Worm (Caenorhabditis elegans) whole organism, late embryonic: ENCODE measurements around the gene acs-3.

Experiments used
- C38D4.7 ChIP-seq: fragments of 200-800 bp; sonication (Bioruptor generic); optimal IDR thresholded peaks from 2 replicates; lab custom pipeline; 2018; ENCODE audit warnings: mild to moderate bottlenecking, missing genetic modification characterization, moderate library complexity, missing compliant biosample characterization
- F13H6.1 ChIP-seq: sonication (generic microtip); optimal IDR thresholded peaks from 2 replicates; lab custom pipeline; 2016; ENCODE audit warnings: missing genetic modification characterization, missing compliant biosample characterization
- K02D7.2 ChIP-seq: sonication (generic microtip); optimal IDR thresholded peaks from 2 replicates; lab custom pipeline; 2017; ENCODE audit warnings: mild to moderate bottlenecking, missing genetic modification characterization, missing compliant biosample characterization
- T23F11.4 ChIP-seq: fragments of 200-800 bp; sonication (Bioruptor generic); optimal IDR thresholded peaks from 2 replicates; lab custom pipeline; 2018; ENCODE audit warnings: mild to moderate bottlenecking, missing genetic modification characterization, missing compliant biosample characterization
- ahr-1 ChIP-seq: sonication (generic microtip); optimal IDR thresholded peaks from 2 replicates; lab custom pipeline; 2016; ENCODE audit warnings: missing genetic modification characterization, missing compliant biosample characterization
- ceh-14 ChIP-seq: sonication (generic microtip); optimal IDR thresholded peaks from 2 replicates; lab custom pipeline; 2016; ENCODE audit warnings: missing genotype, missing genetic modification characterization, missing compliant biosample characterization
- ceh-19 ChIP-seq: fragments of 200-800 bp; sonication (Bioruptor generic); optimal IDR thresholded peaks from 2 replicates; lab custom pipeline; 2018; ENCODE audit warnings: mild to moderate bottlenecking, missing genetic modification characterization, missing compliant biosample characterization
- ceh-2 ChIP-seq: sonication (generic microtip); optimal IDR thresholded peaks from 2 replicates; lab custom pipeline; 2016; ENCODE audit warnings: missing genotype, missing genetic modification characterization, missing compliant biosample characterization
- ceh-45 ChIP-seq: fragments of 200-800 bp; sonication (Bioruptor generic); IDR thresholded peaks from 2 replicates; pipeline ENCODE4 v1.3.6; 2022; ENCODE audit warnings: missing genetic modification reagents, missing genetic modification characterization, missing compliant biosample characterization
- ceh-48 ChIP-seq: sonication (generic microtip); optimal IDR thresholded peaks from 2 replicates; lab custom pipeline; 2016; ENCODE audit warnings: missing genetic modification characterization, inconsistent platforms, missing compliant biosample characterization
- ceh-6 ChIP-seq: fragments of 200-800 bp; sonication (Bioruptor generic); optimal IDR thresholded peaks from 2 replicates; lab custom pipeline; 2018; ENCODE audit warnings: mild to moderate bottlenecking, missing genetic modification characterization, missing compliant biosample characterization
- che-1 ChIP-seq: sonication (generic microtip); optimal IDR thresholded peaks from 2 replicates; lab custom pipeline; 2016; ENCODE audit warnings: mild to moderate bottlenecking, missing genetic modification characterization, missing compliant biosample characterization
- dmd-4 ChIP-seq: sonication (generic microtip); optimal IDR thresholded peaks from 2 replicates; lab custom pipeline; 2016; ENCODE audit warnings: borderline replicate concordance, missing genetic modification characterization, missing compliant biosample characterization
- elt-2 ChIP-seq: sonication (generic microtip); optimal IDR thresholded peaks from 2 replicates; lab custom pipeline; 2016; ENCODE audit warnings: missing genetic modification reagents, missing genetic modification characterization, missing compliant biosample characterization
- elt-4 ChIP-seq: sonication (generic microtip); optimal IDR thresholded peaks from 2 replicates; lab custom pipeline; 2016; ENCODE audit warnings: missing genetic modification characterization, missing compliant biosample characterization
- ets-4 ChIP-seq: sonication (generic microtip); optimal IDR thresholded peaks from 2 replicates; lab custom pipeline; 2016; ENCODE audit warnings: missing genetic modification characterization, missing compliant biosample characterization
- eyg-1 ChIP-seq: sonication (generic microtip); optimal IDR thresholded peaks from 2 replicates; lab custom pipeline; 2016; ENCODE audit warnings: missing genotype, missing genetic modification characterization, missing compliant biosample characterization
- hlh-13 ChIP-seq: fragments of 200-800 bp; sonication (Bioruptor generic); optimal IDR thresholded peaks from 2 replicates; lab custom pipeline; 2018; ENCODE audit warnings: mild to moderate bottlenecking, missing genetic modification characterization, missing compliant biosample characterization
- hlh-30 ChIP-seq: sonication (generic microtip); optimal IDR thresholded peaks from 2 replicates; lab custom pipeline; 2017; ENCODE audit warnings: antibody characterized with exemption, missing genetic modification characterization, missing compliant biosample characterization; ENCODE audit not compliant: insufficient read depth
- hlh-6 ChIP-seq: sonication (generic microtip); optimal IDR thresholded peaks from 2 replicates; lab custom pipeline; 2016; ENCODE audit warnings: missing genotype, missing genetic modification characterization, missing compliant biosample characterization
- lim-6 ChIP-seq: sonication (generic microtip); optimal IDR thresholded peaks from 2 replicates; lab custom pipeline; 2016; ENCODE audit warnings: missing genetic modification characterization, missing compliant biosample characterization
- lin-11 ChIP-seq: fragments of 200-800 bp; sonication (Bioruptor generic); optimal IDR thresholded peaks from 2 replicates; lab custom pipeline; 2018; ENCODE audit warnings: mild to moderate bottlenecking, missing genetic modification characterization, missing compliant biosample characterization
- madf-2 ChIP-seq: sonication (generic microtip); optimal IDR thresholded peaks from 2 replicates; lab custom pipeline; 2017; ENCODE audit warnings: missing genetic modification characterization, missing compliant biosample characterization
- nfya-1 ChIP-seq: sonication (generic microtip); optimal IDR thresholded peaks from 2 replicates; lab custom pipeline; 2017; ENCODE audit warnings: missing genetic modification characterization, mild to moderate bottlenecking, missing compliant biosample characterization, antibody characterized with exemption, moderate library complexity
- nhr-11 ChIP-seq: fragments of 150-350 bp; optimal IDR thresholded peaks from 2 replicates; lab custom pipeline; 2014; ENCODE audit warnings: missing biosample characterization, missing genetic modification characterization
- nhr-232 ChIP-seq: sonication (generic microtip); optimal IDR thresholded peaks from 2 replicates; lab custom pipeline; 2016; ENCODE audit warnings: missing genetic modification characterization, missing compliant biosample characterization
- odd-2 ChIP-seq: sonication (generic microtip); optimal IDR thresholded peaks from 2 replicates; lab custom pipeline; 2017; ENCODE audit warnings: antibody characterized with exemption, mild to moderate bottlenecking, missing genetic modification characterization, missing compliant biosample characterization
- pag-3 ChIP-seq: sonication (generic microtip); optimal IDR thresholded peaks from 2 replicates; lab custom pipeline; 2016; ENCODE audit warnings: missing compliant biosample characterization, missing genetic modification characterization, borderline replicate concordance
- pax-1 ChIP-seq: fragments of 150-350 bp; optimal IDR thresholded peaks from 2 replicates; lab custom pipeline; 2014; ENCODE audit warnings: missing biosample characterization, missing genetic modification characterization
- pha-2 ChIP-seq: sonication (generic microtip); optimal IDR thresholded peaks from 2 replicates; lab custom pipeline; 2017; ENCODE audit warnings: mild to moderate bottlenecking, missing genetic modification characterization, missing compliant biosample characterization
- pros-1 ChIP-seq: fragments of 150-350 bp; optimal IDR thresholded peaks from 2 replicates; lab custom pipeline; 2014; ENCODE audit warnings: missing biosample characterization, missing genetic modification reagents, missing genetic modification characterization
- ref-2 ChIP-seq: sonication (generic microtip); optimal IDR thresholded peaks from 2 replicates; lab custom pipeline; 2016; ENCODE audit warnings: missing genetic modification characterization, missing compliant biosample characterization
- sdc-2 ChIP-seq: sonication (generic microtip); optimal IDR thresholded peaks from 2 replicates; lab custom pipeline; 2016; ENCODE audit warnings: missing genotype, missing genetic modification characterization, missing compliant biosample characterization
- syd-9 ChIP-seq: sonication (generic microtip); optimal IDR thresholded peaks from 2 replicates; lab custom pipeline; 2016; ENCODE audit warnings: mild to moderate bottlenecking, missing genetic modification characterization, moderate library complexity, missing compliant biosample characterization
- ttx-3 ChIP-seq: sonication (generic microtip); optimal IDR thresholded peaks from 2 replicates; lab custom pipeline; 2016; ENCODE audit warnings: missing genetic modification reagents, missing genetic modification characterization, missing compliant biosample characterization
- unc-3 ChIP-seq, 2 experiments: fragments of 200-800 bp in 1 of 2; sonication (Bioruptor generic) in 1 of 2; sonication (generic microtip) in 1 of 2; conservative IDR thresholded peaks in 1 of 2; optimal IDR thresholded peaks in 1 of 2; 2 replicates each; pipeline versions ENCODE4 v1.3.6 to Lab custom; 2016 to 2022; ENCODE audit warnings: missing compliant biosample characterization in 2 of 2, missing genetic modification characterization in 2 of 2, missing genetic modification reagents in 1 of 2
- unc-42 ChIP-seq: sonication (generic microtip); optimal IDR thresholded peaks from 2 replicates; lab custom pipeline; 2016; ENCODE audit warnings: missing genotype, missing genetic modification characterization, missing compliant biosample characterization
- unc-55 ChIP-seq: sonication (generic microtip); optimal IDR thresholded peaks from 2 replicates; lab custom pipeline; 2017; ENCODE audit warnings: missing biosample characterization, missing genetic modification reagents, missing genetic modification characterization
- unc-86 ChIP-seq: sonication (generic microtip); optimal IDR thresholded peaks from 2 replicates; lab custom pipeline; 2016; ENCODE audit warnings: missing genetic modification characterization, missing compliant biosample characterization

The acs-3 gene

ce11 chrV:1927015-1927414 is 42.3 kb upstream of the acs-3 start, which contains the start of gene T06A1.5:
T06A1.5 (plus strand) TSS chrV:1927223.
- TF ChIP-seq elt-2 (tag; lab: Kevin White, UChicago) (peak; percentile 70), unc-55 (GFP tag; lab: Kevin White, UChicago) (no peak), odd-2 (no peak)

ce11 chrV:1928473-1928872 is 40.9 kb upstream of the acs-3 start:
- no peak for TF ChIP-seq C38D4.7 (GFP tag; lab: Kevin White, UChicago)
- no peak for TF ChIP-seq pag-3 (tag; lab: Kevin White, UChicago)
- no peak for TF ChIP-seq dmd-4 (tag; lab: Kevin White, UChicago)
- TF ChIP-seq hlh-13 (GFP tag; lab: Kevin White, UChicago), result no peak
- TF ChIP-seq unc-86 (tag; lab: Kevin White, UChicago), result no peak

- TF ChIP-seq ets-4 (tag; lab: Kevin White, UChicago) (no peak), ceh-45 (GFP tag; lab: Robert Waterston, UW) (no peak), unc-42 (tag; lab: Kevin White, UChicago) (peak; percentile 16), nhr-11 (tag; lab: Kevin White, UChicago) (no peak), ceh-6 (GFP tag; lab: Kevin White, UChicago) (no peak), nhr-232 (tag; lab: Kevin White, UChicago) (no peak), hlh-30 (no peak), hlh-13 (GFP tag; lab: Kevin White, UChicago) (no peak), pax-1 (no peak)
These were observed 33.8 kb upstream of the acs-3 start for ce11 chrV:1935494-1935893.

ce11 chrV:1937963-1938362 is 31.4 kb upstream of the acs-3 start, which contains the start of gene glb-25:
glb-25 (plus strand) TSS chrV:1938263.
- TF ChIP-seq F13H6.1 (tag; lab: Kevin White, UChicago) (no peak), pax-1 (no peak), C38D4.7 (GFP tag; lab: Kevin White, UChicago) (no peak), lim-6 (tag; lab: Kevin White, UChicago) (no peak), ttx-3 (tag; lab: Kevin White, UChicago) (no peak), ahr-1 (tag; lab: Kevin White, UChicago) (no peak), pros-1 (tag; lab: Kevin White, UChicago) (no peak), unc-3 (GFP tag; conservative IDR thresholded peaks at IDR 0.05; lab: Robert Waterston, UW) (no peak), unc-3 (tag; optimal IDR thresholded peaks at IDR 0.05; lab: Kevin White, UChicago) (no peak), elt-4 (tag; lab: Kevin White, UChicago) (no peak), ceh-2 (tag; lab: Kevin White, UChicago) (no peak), eyg-1 (tag; lab: Kevin White, UChicago) (no peak), syd-9 (tag; lab: Kevin White, UChicago) (no peak)
- TF ChIP-seq, all 69 proteins: peak for 0

ce11 chrV:1940472-1941221 is 28.7 kb upstream of the acs-3 start:
- TF ChIP-seq nfya-1 (tag; lab: Kevin White, UChicago) (peak; percentile 89), elt-4 (tag; lab: Kevin White, UChicago) (no peak)

ce11 chrV:1943465-1943864 is 25.9 kb upstream of the acs-3 start:
- no peak for TF ChIP-seq nhr-232 (tag; lab: Kevin White, UChicago)
- no peak for TF ChIP-seq ceh-48 (tag; lab: Kevin White, UChicago)
- no peak for TF ChIP-seq K02D7.2
- no peak for TF ChIP-seq sdc-2 (tag; lab: Kevin White, UChicago)
- no peak for TF ChIP-seq pha-2 (tag; lab: Kevin White, UChicago)
- TF ChIP-seq dmd-4 (tag; lab: Kevin White, UChicago), result peak; percentile 3
- no peak for TF ChIP-seq hlh-6
- TF ChIP-seq ref-2 (tag; lab: Kevin White, UChicago), result no peak
- TF ChIP-seq nhr-11 (tag; lab: Kevin White, UChicago), result no peak
- TF ChIP-seq lin-11 (tag; lab: Kevin White, UChicago), result no peak
- TF ChIP-seq elt-2 (tag; lab: Kevin White, UChicago), result no peak
- TF ChIP-seq madf-2 (tag; lab: Kevin White, UChicago), result no peak
- TF ChIP-seq ceh-14 (tag; lab: Kevin White, UChicago), result peak; percentile 32
- no peak for TF ChIP-seq ceh-19 (GFP tag; lab: Kevin White, UChicago)
- TF ChIP-seq unc-86 (tag; lab: Kevin White, UChicago), result no peak
- no peak for TF ChIP-seq che-1 (tag; lab: Kevin White, UChicago)
- no peak for TF ChIP-seq ttx-3 (tag; lab: Kevin White, UChicago)
- no peak for TF ChIP-seq T23F11.4 (GFP tag; lab: Kevin White, UChicago)
- no peak for TF ChIP-seq pag-3 (tag; lab: Kevin White, UChicago)
- TF ChIP-seq hlh-13 (GFP tag; lab: Kevin White, UChicago), result no peak
- TF ChIP-seq ceh-2 (tag; lab: Kevin White, UChicago), result no peak
